Worm (Caenorhabditis elegans) whole organism, late embryonic: ENCODE results near the gene Y49F6C.8.

Experiments
- C38D4.7 ChIP-seq: fragments of 200-800 bp; sonication (Bioruptor generic); optimal IDR thresholded peaks from 2 replicates; lab custom pipeline; 2018; ENCODE audit warnings: mild to moderate bottlenecking, missing genetic modification characterization, moderate library complexity, missing compliant biosample characterization
- F13H6.1 ChIP-seq: sonication (generic microtip); optimal IDR thresholded peaks from 2 replicates; lab custom pipeline; 2016; ENCODE audit warnings: missing genetic modification characterization, missing compliant biosample characterization
- K09A11.1 ChIP-seq: sonication (generic microtip); optimal IDR thresholded peaks from 2 replicates; lab custom pipeline; 2017; ENCODE audit warnings: antibody characterized with exemption, mild to moderate bottlenecking, missing genetic modification characterization, missing compliant biosample characterization; ENCODE audit not compliant: insufficient read depth
- Y22D7AL.16 ChIP-seq: sonication (generic microtip); optimal IDR thresholded peaks from 2 replicates; lab custom pipeline; 2016; ENCODE audit warnings: missing genetic modification characterization, missing compliant biosample characterization
- ahr-1 ChIP-seq: sonication (generic microtip); optimal IDR thresholded peaks from 2 replicates; lab custom pipeline; 2016; ENCODE audit warnings: missing genetic modification characterization, missing compliant biosample characterization
- ceh-18 ChIP-seq: sonication (generic microtip); optimal IDR thresholded peaks from 2 replicates; lab custom pipeline; 2016; ENCODE audit warnings: missing genetic modification characterization, missing compliant biosample characterization
- ceh-19 ChIP-seq: fragments of 200-800 bp; sonication (Bioruptor generic); optimal IDR thresholded peaks from 2 replicates; lab custom pipeline; 2018; ENCODE audit warnings: mild to moderate bottlenecking, missing genetic modification characterization, missing compliant biosample characterization
- ceh-2 ChIP-seq: sonication (generic microtip); optimal IDR thresholded peaks from 2 replicates; lab custom pipeline; 2016; ENCODE audit warnings: missing genotype, missing genetic modification characterization, missing compliant biosample characterization
- ceh-22 ChIP-seq: sonication (generic microtip); optimal IDR thresholded peaks from 2 replicates; lab custom pipeline; 2017; ENCODE audit warnings: missing biosample characterization, missing genetic modification characterization
- ceh-24 ChIP-seq: sonication (generic microtip); optimal IDR thresholded peaks from 2 replicates; lab custom pipeline; 2016; ENCODE audit warnings: mild to moderate bottlenecking, missing genetic modification characterization, missing compliant biosample characterization
- che-1 ChIP-seq: sonication (generic microtip); optimal IDR thresholded peaks from 2 replicates; lab custom pipeline; 2016; ENCODE audit warnings: mild to moderate bottlenecking, missing genetic modification characterization, missing compliant biosample characterization
- dve-1 ChIP-seq: sonication (generic microtip); optimal IDR thresholded peaks from 2 replicates; lab custom pipeline; 2017; ENCODE audit warnings: antibody characterized with exemption, mild to moderate bottlenecking, missing genetic modification characterization, missing compliant biosample characterization
- elt-4 ChIP-seq: sonication (generic microtip); optimal IDR thresholded peaks from 2 replicates; lab custom pipeline; 2016; ENCODE audit warnings: missing genetic modification characterization, missing compliant biosample characterization
- eyg-1 ChIP-seq: sonication (generic microtip); optimal IDR thresholded peaks from 2 replicates; lab custom pipeline; 2016; ENCODE audit warnings: missing genotype, missing genetic modification characterization, missing compliant biosample characterization
- fkh-10 ChIP-seq: fragments of 150-350 bp; optimal IDR thresholded peaks from 2 replicates; lab custom pipeline; 2014; ENCODE audit warnings: missing biosample characterization, missing genetic modification reagents, missing genetic modification characterization
- fkh-6 ChIP-seq: sonication (generic microtip); optimal IDR thresholded peaks from 2 replicates; lab custom pipeline; 2016; ENCODE audit warnings: missing genetic modification characterization, missing compliant biosample characterization
- hlh-13 ChIP-seq: fragments of 200-800 bp; sonication (Bioruptor generic); optimal IDR thresholded peaks from 2 replicates; lab custom pipeline; 2018; ENCODE audit warnings: mild to moderate bottlenecking, missing genetic modification characterization, missing compliant biosample characterization
- madf-2 ChIP-seq: sonication (generic microtip); optimal IDR thresholded peaks from 2 replicates; lab custom pipeline; 2017; ENCODE audit warnings: missing genetic modification characterization, missing compliant biosample characterization
- nhr-11 ChIP-seq: fragments of 150-350 bp; optimal IDR thresholded peaks from 2 replicates; lab custom pipeline; 2014; ENCODE audit warnings: missing biosample characterization, missing genetic modification characterization
- nhr-232 ChIP-seq: sonication (generic microtip); optimal IDR thresholded peaks from 2 replicates; lab custom pipeline; 2016; ENCODE audit warnings: missing genetic modification characterization, missing compliant biosample characterization
- odd-2 ChIP-seq: sonication (generic microtip); optimal IDR thresholded peaks from 2 replicates; lab custom pipeline; 2017; ENCODE audit warnings: antibody characterized with exemption, mild to moderate bottlenecking, missing genetic modification characterization, missing compliant biosample characterization
- pag-3 ChIP-seq: sonication (generic microtip); optimal IDR thresholded peaks from 2 replicates; lab custom pipeline; 2016; ENCODE audit warnings: missing compliant biosample characterization, missing genetic modification characterization, borderline replicate concordance
- pax-1 ChIP-seq: fragments of 150-350 bp; optimal IDR thresholded peaks from 2 replicates; lab custom pipeline; 2014; ENCODE audit warnings: missing biosample characterization, missing genetic modification characterization
- pha-4 ChIP-seq: fragments of 150-350 bp; optimal IDR thresholded peaks from 2 replicates; lab custom pipeline; 2018; ENCODE audit warnings: missing biosample characterization, missing genetic modification reagents, missing genetic modification characterization
- pqm-1 ChIP-seq: sonication (generic microtip); optimal IDR thresholded peaks from 2 replicates; lab custom pipeline; 2016; ENCODE audit warnings: missing genetic modification characterization, missing compliant biosample characterization
- rnt-1 ChIP-seq: sonication (generic microtip); optimal IDR thresholded peaks from 2 replicates; lab custom pipeline; 2016; ENCODE audit warnings: missing genetic modification characterization, missing compliant biosample characterization
- sdc-2 ChIP-seq: sonication (generic microtip); optimal IDR thresholded peaks from 2 replicates; lab custom pipeline; 2016; ENCODE audit warnings: missing genotype, missing genetic modification characterization, missing compliant biosample characterization
- sox-4 ChIP-seq: sonication (generic microtip); optimal IDR thresholded peaks from 2 replicates; lab custom pipeline; 2017; ENCODE audit warnings: mild to moderate bottlenecking, missing genetic modification characterization, inconsistent platforms, missing compliant biosample characterization
- tbx-7 ChIP-seq: sonication (generic microtip); optimal IDR thresholded peaks from 2 replicates; lab custom pipeline; 2016; ENCODE audit warnings: missing genotype, missing genetic modification characterization, missing compliant biosample characterization
- unc-3 ChIP-seq, 2 experiments: fragments of 200-800 bp in 1 of 2; sonication (Bioruptor generic) in 1 of 2; sonication (generic microtip) in 1 of 2; conservative IDR thresholded peaks in 1 of 2; optimal IDR thresholded peaks in 1 of 2; 2 replicates each; pipeline versions ENCODE4 v1.3.6 to Lab custom; 2016 to 2022; ENCODE audit warnings: missing compliant biosample characterization in 2 of 2, missing genetic modification characterization in 2 of 2, missing genetic modification reagents in 1 of 2
- unc-55 ChIP-seq: sonication (generic microtip); optimal IDR thresholded peaks from 2 replicates; lab custom pipeline; 2017; ENCODE audit warnings: missing biosample characterization, missing genetic modification reagents, missing genetic modification characterization
- zip-5 ChIP-seq: sonication (generic microtip); optimal IDR thresholded peaks from 2 replicates; lab custom pipeline; 2016; ENCODE audit warnings: missing genetic modification characterization, missing compliant biosample characterization

The Y49F6C.8 gene

DNA sequence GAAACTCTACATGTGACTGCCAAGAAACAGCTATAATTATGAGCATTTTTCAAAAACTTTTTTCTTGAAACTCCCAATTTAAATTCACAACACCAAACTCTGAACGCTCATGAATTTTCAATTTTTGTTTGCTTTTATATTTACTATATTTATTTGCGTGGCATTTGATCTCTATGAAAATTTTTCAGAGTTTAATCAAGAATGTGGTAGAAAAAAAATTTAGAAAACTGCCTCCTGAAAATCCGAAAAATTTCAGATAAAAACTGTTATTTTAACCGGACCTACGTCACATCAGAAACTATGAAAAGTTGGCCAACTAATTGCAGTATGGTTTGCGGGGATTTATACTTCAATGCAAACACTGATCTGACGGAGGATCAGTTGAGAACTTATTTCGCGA is 37.9 kb downstream of the Y49F6C.8 start, which contains the start of gene irld-27:
Gene irld-27, plus strand, starts transcription at position 301 of the 400 bp plus-strand sequence.
- TF ChIP-seq ceh-2 (tag; lab: Kevin White, UChicago) (no peak), dve-1 (tag; lab: Kevin White, UChicago) (no peak), pha-4 (no peak), madf-2 (tag; lab: Kevin White, UChicago) (no peak), ceh-18 (tag; lab: Kevin White, UChicago) (no peak), C38D4.7 (no peak), fkh-10 (GFP tag; lab: Kevin White, UChicago) (no peak), sdc-2 (no peak), tbx-7 (tag; lab: Kevin White, UChicago) (no peak), elt-4 (tag; lab: Kevin White, UChicago) (no peak)

DNA sequence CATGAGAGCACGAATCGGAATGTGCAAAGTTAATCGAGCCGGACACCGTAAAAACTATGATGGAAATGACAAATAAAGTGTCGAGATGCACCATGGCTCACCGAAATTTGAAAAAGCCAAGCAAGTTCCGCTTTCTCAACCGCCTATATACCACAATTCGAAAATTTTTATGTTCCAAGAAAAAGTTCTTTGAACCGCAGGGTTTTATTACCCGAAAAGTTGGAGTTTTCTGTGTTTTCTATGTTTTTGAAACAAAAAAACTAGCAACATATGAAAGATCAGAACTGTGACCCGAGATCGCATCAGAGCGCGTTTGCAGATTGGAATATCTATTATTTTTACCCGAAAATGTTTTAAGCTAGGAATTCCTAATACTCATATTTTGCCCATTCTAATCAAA is 42.8 kb downstream of the Y49F6C.8 start, which contains the start of gene Y46D2A.3:
Gene Y46D2A.3, minus strand, starts transcription at position 101 of the 400 bp plus-strand sequence.
- TF ChIP-seq odd-2 (tag; lab: Kevin White, UChicago): no peak
- no peak for TF ChIP-seq ahr-1 (tag; lab: Kevin White, UChicago)
- TF ChIP-seq ceh-19: no peak
- TF ChIP-seq F13H6.1: no peak
- TF ChIP-seq Y22D7AL.16 (tag; lab: Kevin White, UChicago): no peak
- no peak for TF ChIP-seq ceh-2 (tag; lab: Kevin White, UChicago)
- no peak for TF ChIP-seq pqm-1 (tag; lab: Kevin White, UChicago)
- TF ChIP-seq tbx-7 (tag; lab: Kevin White, UChicago): no peak
- no peak for TF ChIP-seq che-1 (tag; lab: Kevin White, UChicago)
- TF ChIP-seq pag-3 (tag; lab: Kevin White, UChicago): no peak
- no peak for TF ChIP-seq fkh-6 (tag; lab: Kevin White, UChicago)
- no peak for TF ChIP-seq unc-3 (GFP tag; conservative IDR thresholded peaks at IDR 0.05; lab: Robert Waterston, UW)
- no peak for TF ChIP-seq unc-3 (tag; optimal IDR thresholded peaks at IDR 0.05; lab: Kevin White, UChicago)
- TF ChIP-seq nhr-232: no peak

DNA sequence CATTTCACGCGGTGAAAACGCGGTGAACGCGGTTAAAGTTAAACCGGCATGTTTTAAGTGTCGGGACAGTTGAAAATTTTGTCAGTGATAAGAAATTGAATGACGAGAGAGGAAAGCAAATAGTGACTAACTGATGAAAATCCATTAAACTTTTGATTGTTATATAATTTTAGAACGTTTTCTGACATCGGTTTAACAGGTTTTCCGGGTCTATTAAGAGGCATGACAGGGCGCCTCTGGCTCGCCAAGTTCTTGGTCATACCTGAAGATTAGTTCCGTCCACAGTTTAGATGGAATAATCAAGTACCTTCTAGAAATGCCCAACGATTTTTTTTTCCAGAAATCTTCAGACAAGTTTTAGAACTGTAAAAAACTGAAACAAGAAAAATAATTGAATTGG is 46.7 kb downstream of the Y49F6C.8 start, which contains the start of gene Y46D2A.2:
Gene Y46D2A.2, minus strand, starts transcription at position 101 of the 400 bp plus-strand sequence.
- no peak for TF ChIP-seq ceh-24
- TF ChIP-seq Y22D7AL.16 (tag; lab: Kevin White, UChicago): no peak
- TF ChIP-seq nhr-11: no peak
- TF ChIP-seq pax-1 (tag; lab: Kevin White, UChicago): no peak
- TF ChIP-seq F13H6.1: no peak
- TF ChIP-seq eyg-1 (tag; lab: Kevin White, UChicago): no peak
- TF ChIP-seq hlh-13 (GFP tag; lab: Kevin White, UChicago): no peak
- no peak for TF ChIP-seq zip-5 (tag; lab: Kevin White, UChicago)
- TF ChIP-seq unc-55 (GFP tag; lab: Kevin White, UChicago): no peak
- no peak for TF ChIP-seq fkh-10 (GFP tag; lab: Kevin White, UChicago)

DNA sequence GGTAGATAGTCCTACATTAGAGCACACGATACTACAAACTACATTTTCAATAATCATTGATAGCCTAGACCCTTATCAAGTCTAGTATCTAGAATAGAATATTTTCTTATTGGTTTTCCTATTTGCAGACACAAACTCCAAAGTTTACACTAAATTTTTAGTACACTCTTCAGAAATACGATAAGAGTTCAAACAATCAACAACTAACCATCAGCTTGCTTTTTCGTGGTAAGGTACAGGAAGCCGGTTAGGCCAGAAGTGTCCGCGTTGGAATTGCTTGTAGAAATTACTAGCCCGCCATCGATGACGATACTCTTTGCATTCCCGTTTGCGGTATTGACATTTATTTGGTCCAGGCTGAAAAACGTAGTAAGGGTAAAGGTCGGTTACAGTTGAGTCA is 47.7 kb downstream of the Y49F6C.8 start, which contains the start of gene Y46D2A.1:
Gene Y46D2A.1, plus strand, starts transcription at position 301 of the 400 bp plus-strand sequence.
- TF ChIP-seq che-1 (tag; lab: Kevin White, UChicago) (no peak), tbx-7 (tag; lab: Kevin White, UChicago) (no peak), sox-4 (tag; lab: Kevin White, UChicago) (no peak), ceh-22 (tag; lab: Kevin White, UChicago) (no peak), zip-5 (tag; lab: Kevin White, UChicago) (no peak), eyg-1 (tag; lab: Kevin White, UChicago) (no peak), elt-4 (tag; lab: Kevin White, UChicago) (no peak), ceh-19 (no peak), K09A11.1 (tag; lab: Kevin White, UChicago) (no peak), hlh-13 (GFP tag; lab: Kevin White, UChicago) (no peak), rnt-1 (tag; lab: Kevin White, UChicago) (no peak), pax-1 (tag; lab: Kevin White, UChicago) (no peak), fkh-10 (GFP tag; lab: Kevin White, UChicago) (no peak), ahr-1 (tag; lab: Kevin White, UChicago) (no peak)
